Fruit fly (Drosophila melanogaster) whole organism, wandering third instar larva: Measurements from ENCODE around the gene CG31550.

Experiments used
- Abd-B ChIP-seq: fragments of >200 bp; optimal IDR thresholded peaks from 2 replicates; lab custom pipeline; 2017; ENCODE audit warnings: missing biosample characterization, missing genetic modification characterization
- CG32264 ChIP-seq: fragments of 200-800 bp; sonication (Bioruptor generic); optimal IDR thresholded peaks from 2 replicates; lab custom pipeline; 2016; ENCODE audit warnings: missing biosample characterization, missing genetic modification characterization
- Dfd ChIP-seq: fragments of >200 bp; optimal IDR thresholded peaks from 2 replicates; lab custom pipeline; 2017; ENCODE audit warnings: missing biosample characterization, missing genetic modification characterization
- Dif ChIP-seq: fragments of 200-275, 200-300 bp; sonication (Bioruptor generic); optimal IDR thresholded peaks from 2 replicates; lab custom pipeline; 2018; ENCODE audit warnings: missing biosample characterization, missing genetic modification characterization; ENCODE audit not compliant: partially characterized antibody
- GATAd ChIP-seq: sonication (Bioruptor generic); optimal IDR thresholded peaks from 2 replicates; lab custom pipeline; 2016; ENCODE audit warnings: missing biosample characterization, missing genetic modification characterization
- HLH106 ChIP-seq: fragments of 200-800 bp; optimal IDR thresholded peaks from 3 replicates; lab custom pipeline; 2019; ENCODE audit warnings: missing biosample characterization, mild to moderate bottlenecking, missing genetic modification characterization, moderate library complexity
- Hnf4 ChIP-seq: fragments of 200-800 bp; sonication (Bioruptor generic); optimal IDR thresholded peaks from 2 replicates; lab custom pipeline; 2016; ENCODE audit warnings: missing biosample characterization, mild to moderate bottlenecking, missing genetic modification characterization
- Hr78 ChIP-seq: fragments of >200 bp; optimal IDR thresholded peaks from 2 replicates; lab custom pipeline; 2017; ENCODE audit warnings: missing biosample characterization, missing genetic modification characterization
- Hr83 ChIP-seq: fragments of 200-300 bp; sonication (Bioruptor generic); optimal IDR thresholded peaks from 2 replicates; lab custom pipeline; 2016; ENCODE audit warnings: missing biosample characterization, mild to moderate bottlenecking, missing genetic modification characterization, moderate library complexity; ENCODE audit not compliant: poor library complexity, severe bottlenecking
- Jra ChIP-seq: sonication (Bioruptor generic); optimal IDR thresholded peaks from 2 replicates; lab custom pipeline; 2016; ENCODE audit warnings: missing biosample characterization, missing genetic modification characterization
- Mio ChIP-seq: sonication (Bioruptor generic); optimal IDR thresholded peaks from 2 replicates; lab custom pipeline; 2016; ENCODE audit warnings: missing biosample characterization, missing genetic modification characterization
- Myc ChIP-seq: fragments of >200 bp; optimal IDR thresholded peaks from 2 replicates; lab custom pipeline; 2017
- N ChIP-seq: fragments of >200 bp; optimal IDR thresholded peaks from 2 replicates; lab custom pipeline; 2018; ENCODE audit warnings: missing biosample characterization, missing external identifiers, missing genetic modification characterization
- OdsH ChIP-seq: fragments of 200-800 bp; sonication (Bioruptor generic); optimal IDR thresholded peaks from 2 replicates; lab custom pipeline; 2016; ENCODE audit warnings: missing biosample characterization, mild to moderate bottlenecking, missing genetic modification characterization
- Rel ChIP-seq, 2 experiments: fragments of 200-800 bp; sonication (Bioruptor generic) in 1 of 2; optimal IDR thresholded peaks; 2 replicates in 1 of 2; 3 replicates in 1 of 2; lab custom pipeline; 2016 to 2019; ENCODE audit warnings: mild to moderate bottlenecking in 2 of 2, missing biosample characterization in 2 of 2, missing genetic modification characterization in 2 of 2, moderate library complexity in 1 of 2
- Sp1 ChIP-seq: fragments of 200-800 bp; sonication (Bioruptor generic); optimal IDR thresholded peaks from 3 replicates; lab custom pipeline; 2019; ENCODE audit warnings: missing biosample characterization, mild to moderate bottlenecking, missing genetic modification characterization, moderate library complexity
- Vsx2 ChIP-seq: fragments of 200-300, 225-300 bp; sonication (Bioruptor generic); optimal IDR thresholded peaks from 2 replicates; lab custom pipeline; 2018; ENCODE audit warnings: missing biosample characterization, missing genetic modification characterization; ENCODE audit not compliant: partially characterized antibody
- br ChIP-seq: fragments of 200-800 bp; sonication (Bioruptor generic); optimal IDR thresholded peaks from 2 replicates; lab custom pipeline; 2016; ENCODE audit warnings: missing biosample characterization, missing genetic modification characterization
- brk ChIP-seq: fragments of 200-800 bp; sonication (Bioruptor generic); optimal IDR thresholded peaks from 2 replicates; lab custom pipeline; 2016; ENCODE audit warnings: missing biosample characterization, mild to moderate bottlenecking, missing genetic modification characterization
- dl ChIP-seq, 2 experiments: fragments of 175-275, 200-275 bp in 1 of 2; fragments of 200-275 bp in 1 of 2; sonication (Bioruptor generic); optimal IDR thresholded peaks; lab custom pipeline; 2018; ENCODE audit warnings: mild to moderate bottlenecking in 2 of 2, missing biosample characterization in 2 of 2, missing genetic modification characterization in 2 of 2, moderate library complexity in 2 of 2; ENCODE audit not compliant: partially characterized antibody in 2 of 2, insufficient read depth in 1 of 2
- dmrt93B ChIP-seq: fragments of 200-800 bp; sonication (Bioruptor generic); optimal IDR thresholded peaks from 2 replicates; lab custom pipeline; 2018; ENCODE audit warnings: missing biosample characterization, mild to moderate bottlenecking, missing genetic modification characterization
- dsf ChIP-seq: sonication (Bioruptor generic); optimal IDR thresholded peaks from 2 replicates; lab custom pipeline; 2016; ENCODE audit warnings: missing biosample characterization, missing genetic modification characterization, borderline replicate concordance
- ey ChIP-seq: fragments of 200-800 bp; sonication (Bioruptor generic); optimal IDR thresholded peaks from 2 replicates; lab custom pipeline; 2016; ENCODE audit warnings: missing biosample characterization, missing genetic modification characterization
- foxo ChIP-seq, 2 experiments: fragments of 200-800 bp; sonication (Bioruptor generic); optimal IDR thresholded peaks; 2 replicates in 1 of 2; 3 replicates in 1 of 2; lab custom pipeline; 2016 to 2017; ENCODE audit warnings: missing biosample characterization in 2 of 2, missing genetic modification characterization in 2 of 2
- fru ChIP-seq: fragments of 200-800 bp; sonication (Bioruptor generic); optimal IDR thresholded peaks from 3 replicates; lab custom pipeline; 2016; ENCODE audit warnings: missing biosample characterization, mild to moderate bottlenecking, missing genetic modification characterization
- h ChIP-seq: fragments of 200-800 bp; sonication (Bioruptor generic); optimal IDR thresholded peaks from 3 replicates; lab custom pipeline; 2016; ENCODE audit warnings: missing biosample characterization, mild to moderate bottlenecking, missing genetic modification characterization
- jim ChIP-seq: fragments of 175-275, 200-325 bp; sonication (Bioruptor generic); optimal IDR thresholded peaks from 2 replicates; lab custom pipeline; 2016; ENCODE audit warnings: missing biosample characterization, mild to moderate bottlenecking, missing genetic modification characterization
- lola ChIP-seq: fragments of >200 bp; optimal IDR thresholded peaks from 2 replicates; lab custom pipeline; 2017; ENCODE audit warnings: missing biosample characterization, missing genetic modification characterization
- pan ChIP-seq: fragments of >200 bp; optimal IDR thresholded peaks from 2 replicates; lab custom pipeline; 2017
- psq ChIP-seq: fragments of 200-800 bp; sonication (Bioruptor generic); optimal IDR thresholded peaks from 3 replicates; lab custom pipeline; 2017; ENCODE audit warnings: missing biosample characterization, mild to moderate bottlenecking, missing genetic modification characterization, moderate library complexity
- rgr ChIP-seq: fragments of 200-800 bp; sonication (Bioruptor generic); optimal IDR thresholded peaks from 3 replicates; lab custom pipeline; 2016; ENCODE audit warnings: missing biosample characterization, mild to moderate bottlenecking, missing genetic modification characterization
- sage ChIP-seq: fragments of 200-800 bp; sonication (Bioruptor generic); optimal IDR thresholded peaks from 2 replicates; lab custom pipeline; 2016; ENCODE audit warnings: missing biosample characterization, mild to moderate bottlenecking, missing genetic modification characterization
- sv ChIP-seq: fragments of 200-800 bp; sonication (Bioruptor generic); optimal IDR thresholded peaks from 3 replicates; lab custom pipeline; 2016; ENCODE audit warnings: missing biosample characterization, missing genetic modification characterization
- tai ChIP-seq: sonication (Bioruptor generic); optimal IDR thresholded peaks from 2 replicates; lab custom pipeline; 2016; ENCODE audit warnings: missing biosample characterization, missing genetic modification characterization
- woc ChIP-seq: sonication (Bioruptor generic); optimal IDR thresholded peaks from 2 replicates; lab custom pipeline; 2016; ENCODE audit warnings: missing biosample characterization, mild to moderate bottlenecking, missing genetic modification characterization

Gene CG31550

dm6 chr3R:5517876-5518211 is 32.5 kb downstream of the CG31550 start:
- no peak for TF ChIP-seq Sp1 (GFP tag; lab: Kevin White, UChicago)
- TF ChIP-seq dl (GFP tag; optimal IDR thresholded peaks at IDR 0.05; lab: Kevin White, UChicago; ENCODE audit: insufficient read depth in 1 of 2, partially characterized antibody in 2 of 2) = no peak
- TF ChIP-seq Vsx2 (GFP tag; lab: Kevin White, UChicago) = peak; percentile 71
- no peak for TF ChIP-seq lola (GFP tag; lab: Kevin White, UChicago)
- TF ChIP-seq dsf (GFP tag; lab: Kevin White, UChicago) = no peak
- TF ChIP-seq psq = no peak
- TF ChIP-seq Mio (GFP tag; lab: Kevin White, UChicago) = no peak
- peak; percentile 44 for TF ChIP-seq Dif
- TF ChIP-seq, all 38 proteins: peak for 2

DNA sequence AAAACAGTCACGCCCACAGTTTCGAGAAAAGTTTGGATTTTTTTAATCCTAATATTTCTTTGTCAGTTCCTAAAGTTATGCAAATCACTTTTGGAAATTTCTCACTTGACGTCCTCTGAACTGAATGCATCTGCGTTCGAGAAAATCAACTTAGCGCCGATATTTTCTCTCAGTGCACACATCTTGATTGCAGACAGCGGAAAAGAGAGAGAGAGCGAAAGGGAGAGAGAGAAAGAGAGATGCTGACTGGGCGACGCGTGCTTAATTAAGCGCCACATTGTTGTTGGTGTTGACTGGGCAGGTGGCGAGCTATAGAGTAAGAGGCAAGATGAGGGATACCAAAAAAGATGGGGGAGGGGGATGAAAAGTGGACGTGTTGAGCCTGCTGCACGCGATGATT is 33.3 kb downstream of the CG31550 start:
- TF ChIP-seq pan (lab: Kevin White, UChicago) (no peak), Hr78 (no peak), jim (no peak), tai (GFP tag; lab: Kevin White, UChicago) (no peak), OdsH (GFP tag; lab: Kevin White, UChicago) (peak; percentile 39), Abd-B (GFP tag; lab: Kevin White, UChicago) (no peak), GATAd (GFP tag; lab: Kevin White, UChicago) (no peak), sage (no peak), woc (peak; percentile 60), sv (no peak), dsf (GFP tag; lab: Kevin White, UChicago) (no peak), Jra (GFP tag; lab: Kevin White, UChicago) (no peak), CG32264 (GFP tag; lab: Kevin White, UChicago) (no peak), N (GFP tag; lab: Kevin White, UChicago) (no peak), brk (GFP tag; lab: Kevin White, UChicago) (no peak), br (peak; percentile 24), Rel (GFP tag; optimal IDR thresholded peaks at IDR 0.05; lab: Kevin White, UChicago) (no peak), Rel (tag; optimal IDR thresholded peaks at IDR 0.05; lab: Kevin White, UChicago) (no peak), Vsx2 (GFP tag; lab: Kevin White, UChicago) (no peak), foxo (GFP tag; optimal IDR thresholded peaks at IDR 0.05; lab: Kevin White, UChicago) (peak in 1 of 2 experiments; percentile 62), rgr (peak; percentile 37), dl (GFP tag; optimal IDR thresholded peaks at IDR 0.05; lab: Kevin White, UChicago; ENCODE audit: insufficient read depth in 1 of 2, partially characterized antibody in 2 of 2) (no peak), Hr83 (GFP tag; lab: Kevin White, UChicago) (no peak), dmrt93B (GFP tag; lab: Kevin White, UChicago) (peak; percentile 8), fru (peak; percentile 55), lola (GFP tag; lab: Kevin White, UChicago) (no peak), Myc (lab: Kevin White, UChicago) (no peak), Sp1 (GFP tag; lab: Kevin White, UChicago) (no peak), Dfd (no peak), h (GFP tag; lab: Kevin White, UChicago) (peak; percentile 35), psq (peak; percentile 30), HLH106 (tag; lab: Kevin White, UChicago) (peak; percentile 48), Dif (no peak), Hnf4 (no peak), ey (GFP tag; lab: Kevin White, UChicago) (peak; percentile 40)

DNA sequence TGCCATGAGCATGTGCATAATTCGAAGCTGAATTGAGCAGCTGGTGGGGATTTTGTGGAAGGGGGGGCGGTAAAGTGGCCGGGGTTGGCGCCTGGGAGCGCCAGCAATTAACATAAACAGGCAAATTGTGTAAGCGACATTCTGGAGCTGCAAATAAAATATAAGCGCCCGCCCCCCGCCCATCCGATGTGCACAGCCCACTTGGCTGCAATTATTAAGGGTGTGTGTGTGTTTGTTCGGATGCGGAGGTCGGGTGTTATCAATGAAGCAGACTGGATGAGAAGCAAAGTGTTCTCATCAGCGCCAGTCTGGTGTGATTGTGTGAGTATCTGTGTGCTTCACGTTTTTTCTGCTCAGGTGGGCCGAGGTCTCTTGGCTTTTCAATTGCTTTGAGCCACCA is 34.4 kb downstream of the CG31550 start:
- TF ChIP-seq ey (GFP tag; lab: Kevin White, UChicago) = no peak
- no peak for TF ChIP-seq dl (GFP tag; optimal IDR thresholded peaks at IDR 0.05; lab: Kevin White, UChicago; ENCODE audit: insufficient read depth in 1 of 2, partially characterized antibody in 2 of 2)
- no peak for TF ChIP-seq Rel (GFP tag; optimal IDR thresholded peaks at IDR 0.05; lab: Kevin White, UChicago)
- peak; percentile 67 for TF ChIP-seq Rel (tag; optimal IDR thresholded peaks at IDR 0.05; lab: Kevin White, UChicago)

dm6 chr3R:5520566-5520965 is 35.2 kb downstream of the CG31550 start:
- TF ChIP-seq woc = no peak
- no peak for TF ChIP-seq dsf (GFP tag; lab: Kevin White, UChicago)
- no peak for TF ChIP-seq dmrt93B (GFP tag; lab: Kevin White, UChicago)
- no peak for TF ChIP-seq Rel (GFP tag; optimal IDR thresholded peaks at IDR 0.05; lab: Kevin White, UChicago)
- no peak for TF ChIP-seq Rel (tag; optimal IDR thresholded peaks at IDR 0.05; lab: Kevin White, UChicago)
- TF ChIP-seq fru = no peak
- TF ChIP-seq foxo (GFP tag; optimal IDR thresholded peaks at IDR 0.05; lab: Kevin White, UChicago) = no peak
- TF ChIP-seq tai (GFP tag; lab: Kevin White, UChicago) = no peak
- no peak for TF ChIP-seq ey (GFP tag; lab: Kevin White, UChicago)
- TF ChIP-seq Jra (GFP tag; lab: Kevin White, UChicago) = no peak
